Fruit fly (Drosophila melanogaster): ENCODE measurements around the gene CG13950.

The CG13950 gene

DNA sequence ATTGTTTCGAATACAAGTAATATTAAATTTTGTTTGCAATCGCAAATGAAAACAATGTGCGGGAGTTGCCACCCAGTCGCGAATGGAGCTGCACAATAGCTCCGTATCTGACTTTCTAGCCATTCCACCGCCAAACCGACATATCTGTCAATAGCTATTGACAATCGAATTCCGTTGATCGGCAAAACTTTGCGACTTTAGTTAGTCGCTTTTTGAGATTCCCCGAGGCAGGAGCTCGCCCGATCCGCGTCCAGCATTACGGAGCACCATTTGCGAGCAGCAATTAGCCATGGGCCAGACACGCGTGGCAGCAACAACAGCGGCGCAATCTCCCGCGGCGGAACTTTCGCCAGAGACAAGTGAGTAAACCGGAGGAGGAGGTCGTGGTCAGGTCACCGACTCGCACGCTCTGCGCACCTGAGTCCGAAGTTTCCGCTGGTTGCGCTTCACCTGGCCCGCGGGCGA lies 7.3 kb upstream of the CG13950 start, which contains the start of the genes CG4291 and kraken (continued):
- 0 out of 2 replicates have a peak, but pooled peaks have one; percentile 17 for TF ChIP-seq Awh (GFP tag; IDR thresholded peaks at IDR 0.05)
- peak; percentile 20 for TF ChIP-seq Hr3 (GFP tag; optimal IDR thresholded peaks at IDR 0.05)
- no peak for TF ChIP-seq stc (GFP tag; IDR thresholded peaks at IDR 0.05)
- peak; percentile 95 for TF ChIP-seq Med (GFP tag)
- TF ChIP-seq CG10321 (GFP tag; IDR thresholded peaks at IDR 0.05) = peak; percentile 42; the same call in 1 of the 2 replicates
- TF ChIP-seq sisA (GFP tag; IDR thresholded peaks at IDR 0.05) = no peak
- peak; percentile 82 for TF ChIP-seq CrebB (tag; optimal IDR thresholded peaks at IDR 0.05)
- TF ChIP-seq sima (GFP tag; optimal IDR thresholded peaks at IDR 0.05) = no peak
- TF ChIP-seq CG17328 (GFP tag; IDR thresholded peaks at IDR 0.05) = peak; percentile 44
- peak; percentile 74 for TF ChIP-seq Antp (GFP tag; optimal IDR thresholded peaks at IDR 0.05)
- TF ChIP-seq ap (GFP tag; IDR thresholded peaks at IDR 0.05) = no peak
- peak; percentile 75 for TF ChIP-seq CG33213 (GFP tag; optimal IDR thresholded peaks at IDR 0.05)
- no peak for TF ChIP-seq sqz (GFP tag; optimal IDR thresholded peaks at IDR 0.05)
- TF ChIP-seq nau (GFP tag; optimal IDR thresholded peaks at IDR 0.05) = no peak
- peak; percentile 49; the same call in 1 of the 2 replicates for TF ChIP-seq CG31441 (GFP tag; IDR thresholded peaks at IDR 0.05)
- peak; percentile 97 for TF ChIP-seq MBD-R2 (GFP tag; IDR thresholded peaks at IDR 0.05)
- TF ChIP-seq CG10959 (GFP tag; IDR thresholded peaks at IDR 0.05) = 0 out of 2 replicates have a peak, but pooled peaks have one; percentile 38
- peak; percentile 50 for TF ChIP-seq eyg (GFP tag; optimal IDR thresholded peaks at IDR 0.05)
- peak; percentile 59 for TF ChIP-seq shn (GFP tag; optimal IDR thresholded peaks at IDR 0.05)
- TF ChIP-seq cg (GFP tag; optimal IDR thresholded peaks at IDR 0.05) = no peak
- TF ChIP-seq dati (GFP tag; IDR thresholded peaks at IDR 0.05) = no peak
- TF ChIP-seq danr (GFP tag; IDR thresholded peaks at IDR 0.05) = no peak
- TF ChIP-seq CG3838 (GFP tag; optimal IDR thresholded peaks at IDR 0.05) = no peak
- peak; percentile 70 for TF ChIP-seq ind (GFP tag; optimal IDR thresholded peaks at IDR 0.05)
- peak; percentile 72 for TF ChIP-seq Hmr (GFP tag; optimal IDR thresholded peaks at IDR 0.05)
- TF ChIP-seq Atf6 (GFP tag; IDR thresholded peaks at IDR 0.05) = peak; percentile 49; the same call in 1 of the 2 replicates
- TF ChIP-seq gce (GFP tag; IDR thresholded peaks at IDR 0.05) = no peak; the same call in 2 of the 3 replicates
- no peak for TF ChIP-seq CG6254 (GFP tag; optimal IDR thresholded peaks at IDR 0.05)
- peak; percentile 59 for TF ChIP-seq mam (GFP tag; optimal IDR thresholded peaks at IDR 0.05)
- TF ChIP-seq pnt (GFP tag; optimal IDR thresholded peaks at IDR 0.05) = peak; percentile 58
- TF ChIP-seq CG3281 (GFP tag; optimal IDR thresholded peaks at IDR 0.05) = peak; percentile 37
- TF ChIP-seq usp (GFP tag; optimal IDR thresholded peaks at IDR 0.05) = no peak
- TF ChIP-seq fu2 (GFP tag; optimal IDR thresholded peaks at IDR 0.05) = peak; percentile 39
- peak; percentile 22; the same call in 1 of the 2 replicates for TF ChIP-seq CG6689 (GFP tag; IDR thresholded peaks at IDR 0.05)
- TF ChIP-seq CG2889 (GFP tag; IDR thresholded peaks at IDR 0.05) = no peak
- TF ChIP-seq wdn (GFP tag; IDR thresholded peaks at IDR 0.05) = peak; percentile 67
- TF ChIP-seq CG15011 (GFP tag; optimal IDR thresholded peaks at IDR 0.05) = no peak
- TF ChIP-seq salm (tag; optimal IDR thresholded peaks at IDR 0.05) = peak; percentile 22
- peak; percentile 44 for TF ChIP-seq unpg (GFP tag; optimal IDR thresholded peaks at IDR 0.05)
- no peak; the same call in 2 of the 3 replicates for TF ChIP-seq CG11560 (tag; IDR thresholded peaks at IDR 0.05)
- TF ChIP-seq chinmo (GFP tag; IDR thresholded peaks at IDR 0.05; ENCODE audit: partially characterized antibody) = no peak
- TF ChIP-seq Elba2 (GFP tag; optimal IDR thresholded peaks at IDR 0.05) = no peak
- TF ChIP-seq btn (GFP tag; optimal IDR thresholded peaks at IDR 0.05) = no peak
- no peak for TF ChIP-seq pros (GFP tag; optimal IDR thresholded peaks at IDR 0.05)
- TF ChIP-seq Drgx (GFP tag; IDR thresholded peaks at IDR 0.05) = peak; percentile 35; the same call in 1 of the 2 replicates
- peak; percentile 2 for TF ChIP-seq CG1233 (GFP tag; optimal IDR thresholded peaks at IDR 0.05)
- TF ChIP-seq nerfin-2 (GFP tag; IDR thresholded peaks at IDR 0.05; ENCODE audit: partially characterized antibody) = 0 out of 2 replicates have a peak, but pooled peaks have one; percentile 31
- TF ChIP-seq CG12391 (tag; optimal IDR thresholded peaks at IDR 0.05) = peak; percentile 46
- peak; percentile 53 for TF ChIP-seq Fer1 (GFP tag; optimal IDR thresholded peaks at IDR 0.05)
- peak; percentile 3 for TF ChIP-seq CG8388 (GFP tag; optimal IDR thresholded peaks at IDR 0.05)
- no peak for TF ChIP-seq disco-r (GFP tag; optimal IDR thresholded peaks at IDR 0.05)

Measured in whole organism, embryonic.